Fruit fly (Drosophila melanogaster) whole organism, embryonic: ENCODE results near the gene BthD.

Experiments
- Atf-2 ChIP-seq: fragments of 200-800 bp; sonication (Bioruptor generic); optimal IDR thresholded peaks from 2 replicates; lab custom pipeline; 2016; ENCODE audit warnings: missing biosample characterization, missing genetic modification characterization
- Bgb ChIP-seq: fragments of 200-800 bp; sonication (Bioruptor generic); IDR thresholded peaks from 2 replicates; pipeline ENCODE4 v1.3.6; 2022; ENCODE audit warnings: missing biosample characterization, missing genetic modification characterization; ENCODE audit not compliant: partially characterized antibody
- CG10267 ChIP-seq: fragments of 200-800 bp; sonication (Bioruptor generic); optimal IDR thresholded peaks from 2 replicates; lab custom pipeline; 2018; ENCODE audit warnings: missing biosample characterization, mild to moderate bottlenecking, missing genetic modification characterization, moderate library complexity
- CG13287 ChIP-seq: fragments of 200-800 bp; sonication (Bioruptor generic); IDR thresholded peaks from 2 replicates; pipeline ENCODE4 v1.3.6; 2022; ENCODE audit warnings: missing biosample characterization, missing genetic modification characterization; ENCODE audit not compliant: partially characterized antibody
- CG13296 ChIP-seq: fragments of 200-800 bp; sonication (Bioruptor generic); optimal IDR thresholded peaks from 3 replicates; lab custom pipeline; 2018; ENCODE audit warnings: missing biosample characterization, mild to moderate bottlenecking, missing genetic modification characterization
- CG13624 ChIP-seq: fragments of 200-800 bp; sonication (Bioruptor generic); optimal IDR thresholded peaks from 2 replicates; lab custom pipeline; 2016; ENCODE audit warnings: missing biosample characterization, missing genetic modification characterization
- CG14050 ChIP-seq: fragments of 200-800 bp; sonication (Bioruptor generic); IDR thresholded peaks from 3 replicates; pipeline ENCODE4 v1.3.6; 2022; ENCODE audit warnings: missing biosample characterization, missing genetic modification characterization
- CG14860 ChIP-seq: fragments of 200-800 bp; sonication (Bioruptor generic); IDR thresholded peaks from 3 replicates; pipeline ENCODE4 v1.3.6; 2022; ENCODE audit warnings: missing biosample characterization, missing genetic modification characterization; ENCODE audit not compliant: partially characterized antibody
- CG15514 ChIP-seq: fragments of 200-800 bp; sonication (Bioruptor generic); optimal IDR thresholded peaks from 3 replicates; lab custom pipeline; 2017; ENCODE audit warnings: missing biosample characterization, missing genetic modification characterization, mild to moderate bottlenecking, moderate library complexity, missing genetic modification reagents
- CG17186 ChIP-seq: fragments of 200-800 bp; sonication (Bioruptor generic); optimal IDR thresholded peaks from 3 replicates; lab custom pipeline; 2017; ENCODE audit warnings: missing biosample characterization, missing genetic modification reagents, missing genetic modification characterization
- CG17612 ChIP-seq: fragments of 200-800 bp; sonication (Bioruptor generic); IDR thresholded peaks from 2 replicates; pipeline ENCODE4 v1.3.6; 2022; ENCODE audit warnings: missing biosample characterization, missing genetic modification characterization
- CG17829 ChIP-seq: fragments of 200-800 bp; optimal IDR thresholded peaks from 2 replicates; lab custom pipeline; 2019; ENCODE audit warnings: missing biosample characterization, mild to moderate bottlenecking, missing genetic modification characterization, moderate library complexity
- CG1832 ChIP-seq: fragments of 200-800 bp; sonication (Bioruptor generic); optimal IDR thresholded peaks from 2 replicates; lab custom pipeline; 2017; ENCODE audit warnings: missing biosample characterization, mild to moderate bottlenecking, missing genetic modification characterization, inconsistent platforms
- CG2116 ChIP-seq: fragments of 200-800 bp; sonication (Bioruptor generic); optimal IDR thresholded peaks from 3 replicates; lab custom pipeline; 2018; ENCODE audit warnings: missing biosample characterization, mild to moderate bottlenecking, missing genetic modification characterization
- CG2678 ChIP-seq: fragments of 200-800 bp; sonication (Bioruptor generic); optimal IDR thresholded peaks from 3 replicates; lab custom pipeline; 2019; ENCODE audit warnings: missing biosample characterization, mild to moderate bottlenecking, missing genetic modification characterization, moderate library complexity
- CG34224 ChIP-seq: fragments of 200-800 bp; sonication (Bioruptor generic); IDR thresholded peaks from 3 replicates; pipeline ENCODE4 v1.3.6; 2022; ENCODE audit warnings: missing biosample characterization, missing genetic modification characterization; ENCODE audit not compliant: partially characterized antibody
- CG3995 ChIP-seq: fragments of 200-800 bp; sonication (Bioruptor generic); optimal IDR thresholded peaks from 3 replicates; lab custom pipeline; 2016; ENCODE audit warnings: missing biosample characterization, missing genetic modification characterization
- CG43689 ChIP-seq: fragments of 200-800 bp; sonication (Bioruptor generic); IDR thresholded peaks from 2 replicates; pipeline ENCODE4 v1.3.6; 2022; ENCODE audit warnings: missing biosample characterization, missing genetic modification characterization
- CG4617 ChIP-seq: fragments of 200-800 bp; sonication (Bioruptor generic); optimal IDR thresholded peaks from 3 replicates; lab custom pipeline; 2016; ENCODE audit warnings: missing biosample characterization, missing genetic modification characterization, borderline replicate concordance
- CG7963 ChIP-seq: fragments of 200-800 bp; sonication (Bioruptor generic); IDR thresholded peaks from 3 replicates; pipeline ENCODE4 v1.3.6; 2022; ENCODE audit warnings: missing biosample characterization, missing genetic modification characterization; ENCODE audit not compliant: partially characterized antibody
- CTCF ChIP-seq: fragments of 200-800 bp; sonication (Bioruptor generic); optimal IDR thresholded peaks from 2 replicates; lab custom pipeline; 2017; ENCODE audit warnings: missing biosample characterization, mild to moderate bottlenecking, missing genetic modification characterization, moderate library complexity
- Camta ChIP-seq: fragments of 200-800 bp; sonication (Bioruptor generic); optimal IDR thresholded peaks from 2 replicates; lab custom pipeline; 2016; ENCODE audit warnings: missing biosample characterization, missing genetic modification characterization
- Dll ChIP-seq: fragments of 200-800 bp; sonication (Bioruptor generic); IDR thresholded peaks from 4 replicates; pipeline ENCODE4 v1.3.6; 2022; ENCODE audit warnings: missing biosample characterization, missing genetic modification characterization; ENCODE audit not compliant: partially characterized antibody
- Doc3 ChIP-seq: fragments of 200-800 bp; sonication (Bioruptor generic); IDR thresholded peaks from 3 replicates; pipeline ENCODE4 v1.3.6; 2022; ENCODE audit warnings: missing biosample characterization, missing genetic modification characterization; ENCODE audit not compliant: partially characterized antibody
- Dp ChIP-seq: fragments of 200-800 bp; sonication (Bioruptor generic); optimal IDR thresholded peaks from 2 replicates; lab custom pipeline; 2018; ENCODE audit warnings: missing biosample characterization, mild to moderate bottlenecking, missing genetic modification characterization, moderate library complexity
- Elba2 ChIP-seq: fragments of 200-800 bp; sonication (Bioruptor generic); optimal IDR thresholded peaks from 3 replicates; lab custom pipeline; 2016; ENCODE audit warnings: missing biosample characterization, missing genetic modification characterization
- Fer1 ChIP-seq: fragments of 200-800 bp; sonication (Bioruptor generic); optimal IDR thresholded peaks from 2 replicates; lab custom pipeline; 2017; ENCODE audit warnings: missing biosample characterization, mild to moderate bottlenecking, missing genetic modification characterization
- HLH4C ChIP-seq: fragments of 200-800 bp; sonication (Bioruptor generic); IDR thresholded peaks from 3 replicates; pipeline ENCODE4 v1.3.6; 2022; ENCODE audit warnings: missing biosample characterization, missing genetic modification characterization; ENCODE audit not compliant: partially characterized antibody
- Kr ChIP-seq: fragments of 200-800 bp; sonication (Bioruptor generic); optimal IDR thresholded peaks from 2 replicates; lab custom pipeline; 2017; ENCODE audit warnings: missing biosample characterization, mild to moderate bottlenecking, missing genetic modification characterization
- MBD-R2 ChIP-seq: fragments of 200-800 bp; sonication (Bioruptor generic); IDR thresholded peaks from 2 replicates; pipeline ENCODE4 v1.3.6; 2022; ENCODE audit warnings: missing biosample characterization, missing genetic modification characterization
- MESR4 ChIP-seq: fragments of 200-800 bp; sonication (Bioruptor generic); optimal IDR thresholded peaks from 2 replicates; lab custom pipeline; 2018; ENCODE audit warnings: missing biosample characterization, mild to moderate bottlenecking, missing genetic modification characterization, moderate library complexity
- Nf-YB ChIP-seq: fragments of 200-800 bp; sonication (Bioruptor generic); optimal IDR thresholded peaks from 3 replicates; lab custom pipeline; 2019; ENCODE audit warnings: missing biosample characterization, mild to moderate bottlenecking, missing genetic modification characterization, moderate library complexity
- Nf-YC ChIP-seq: fragments of 200-800 bp; optimal IDR thresholded peaks from 3 replicates; lab custom pipeline; 2019; ENCODE audit warnings: missing biosample characterization, mild to moderate bottlenecking, missing genetic modification characterization, moderate library complexity
- Scr ChIP-seq: fragments of 200-800 bp; sonication (Bioruptor generic); IDR thresholded peaks from 2 replicates; pipeline ENCODE4 v1.3.6; 2022; ENCODE audit warnings: missing biosample characterization, missing genetic modification characterization; ENCODE audit not compliant: partially characterized antibody
- Side ChIP-seq: fragments of 200-800 bp; sonication (Bioruptor generic); optimal IDR thresholded peaks from 2 replicates; lab custom pipeline; 2016; ENCODE audit warnings: missing biosample characterization, missing genetic modification characterization
- YL-1 ChIP-seq: fragments of 200-800 bp; sonication (Bioruptor generic); optimal IDR thresholded peaks from 3 replicates; lab custom pipeline; 2017; ENCODE audit warnings: missing biosample characterization, mild to moderate bottlenecking, missing genetic modification characterization
- bbx ChIP-seq: fragments of 200-800 bp; sonication (Bioruptor generic); IDR thresholded peaks from 2 replicates; pipeline ENCODE4 v1.3.6; 2022; ENCODE audit warnings: missing biosample characterization, missing genetic modification characterization; ENCODE audit not compliant: partially characterized antibody
- chinmo ChIP-seq: fragments of 200-800 bp; sonication (Bioruptor generic); IDR thresholded peaks from 4 replicates; pipeline ENCODE4 v1.3.6; 2022; ENCODE audit warnings: missing biosample characterization, missing genetic modification characterization; ENCODE audit not compliant: partially characterized antibody
- fu2 ChIP-seq: fragments of 200-800 bp; sonication (Bioruptor generic); optimal IDR thresholded peaks from 2 replicates; lab custom pipeline; 2016; ENCODE audit warnings: missing biosample characterization, missing genetic modification characterization
- inv ChIP-seq: fragments of 200-800 bp; sonication (Bioruptor generic); IDR thresholded peaks from 2 replicates; pipeline ENCODE4 v1.3.6; 2022; ENCODE audit warnings: missing biosample characterization, missing genetic modification characterization; ENCODE audit not compliant: partially characterized antibody
- knrl ChIP-seq: fragments of 200-800 bp; sonication (Bioruptor generic); IDR thresholded peaks from 3 replicates; pipeline ENCODE4 v1.3.6; 2022; ENCODE audit warnings: missing biosample characterization, missing genetic modification characterization; ENCODE audit not compliant: partially characterized antibody
- sens ChIP-seq: fragments of 200-800 bp; sonication (Bioruptor generic); peaks from one replicate; lab custom pipeline; 2016; ENCODE audit warnings: missing biosample characterization, missing genetic modification characterization
- tio ChIP-seq: fragments of 200-800 bp; sonication (Bioruptor generic); optimal IDR thresholded peaks from 2 replicates; lab custom pipeline; 2017; ENCODE audit warnings: missing biosample characterization, missing genetic modification characterization, inconsistent platforms
- trem ChIP-seq: fragments of 200-800 bp; optimal IDR thresholded peaks from 3 replicates; lab custom pipeline; 2019; ENCODE audit warnings: missing biosample characterization, mild to moderate bottlenecking, missing genetic modification characterization, moderate library complexity
- unc-4 ChIP-seq: fragments of 200-800 bp; sonication (Bioruptor generic); IDR thresholded peaks from 2 replicates; pipeline ENCODE4 v1.3.6; 2022; ENCODE audit warnings: missing biosample characterization, missing genetic modification characterization; ENCODE audit not compliant: partially characterized antibody
- vnd ChIP-seq: fragments of 200-800 bp; sonication (Bioruptor generic); IDR thresholded peaks from 3 replicates; pipeline ENCODE4 v1.3.6; 2022; ENCODE audit warnings: missing biosample characterization, missing genetic modification characterization; ENCODE audit not compliant: partially characterized antibody

Gene BthD

dm6 chrX:13605381-13605780, 6.5 kb upstream of the BthD start, which contains the start of gene CG11178:
Gene CG11178, plus strand, starts transcription at chrX:13605681.
- TF ChIP-seq CG4617 (GFP tag; lab: Kevin White, UChicago) (no peak), sens (peak; percentile 36)

dm6 chrX:13605942-13606491, 5.9 kb upstream of the BthD start:
- TF ChIP-seq knrl (GFP tag; lab: Robert Waterston, UW) (peak; percentile 56; the same call in 2 of the 3 replicates), CG13287 (peak; percentile 84), inv (GFP tag; lab: Robert Waterston, UW) (0 out of 2 replicates have a peak, but pooled peaks have one; percentile 31), CG7963 (GFP tag; lab: Robert Waterston, UW) (peak; percentile 57; the same call in 2 of the 3 replicates), Fer1 (no peak), Kr (no peak), CG13624 (GFP tag; lab: Kevin White, UChicago) (no peak), CG3995 (GFP tag; lab: Kevin White, UChicago) (peak; percentile 87), HLH4C (GFP tag; lab: Robert Waterston, UW) (peak; percentile 68), Scr (GFP tag; lab: Robert Waterston, UW) (peak; percentile 78), vnd (GFP tag; lab: Robert Waterston, UW) (peak; percentile 59; the same call in 1 of the 3 replicates), Bgb (GFP tag; lab: Robert Waterston, UW) (peak; percentile 71), CG14860 (peak; percentile 61; the same call in 2 of the 3 replicates), Side (GFP tag; lab: Kevin White, UChicago) (no peak), Nf-YC (tag; lab: Kevin White, UChicago) (peak; percentile 87), unc-4 (GFP tag; lab: Robert Waterston, UW) (peak; percentile 71), Doc3 (GFP tag; lab: Robert Waterston, UW) (peak; percentile 34; the same call in 1 of the 3 replicates), CG43689 (GFP tag; lab: Robert Waterston, UW) (no peak), Elba2 (peak; percentile 61), CG1832 (GFP tag; lab: Kevin White, UChicago) (no peak), fu2 (GFP tag; lab: Kevin White, UChicago) (no peak), CG17612 (GFP tag; lab: Robert Waterston, UW) (no peak), CG17829 (tag; lab: Kevin White, UChicago) (no peak), CG15514 (GFP tag; lab: Kevin White, UChicago) (peak; percentile 67), chinmo (GFP tag; lab: Robert Waterston, UW) (0 out of 4 replicates have a peak, but pooled peaks have one; percentile 43), tio (no peak), MBD-R2 (peak; percentile 35; the same call in 1 of the 2 replicates), Atf-2 (GFP tag; lab: Kevin White, UChicago) (no peak), CG2116 (peak; percentile 97), CG2678 (tag; lab: Kevin White, UChicago) (no peak), trem (tag; lab: Kevin White, UChicago) (peak; percentile 53), CG17186 (GFP tag; lab: Kevin White, UChicago) (peak; percentile 7), CG34224 (peak; percentile 75), bbx (GFP tag; lab: Robert Waterston, UW) (peak; percentile 72), YL-1 (GFP tag; lab: Kevin White, UChicago) (peak; percentile 25), Dp (GFP tag; lab: Kevin White, UChicago) (peak; percentile 86), Nf-YB (GFP tag; lab: Kevin White, UChicago) (peak; percentile 75), CG10267 (peak; percentile 6), CTCF (GFP tag; lab: Kevin White, UChicago) (peak; percentile 0), CG14050 (GFP tag; lab: Robert Waterston, UW) (no peak), CG13296 (GFP tag; lab: Kevin White, UChicago) (no peak), MESR4 (peak; percentile 69), Dll (peak; percentile 78), Camta (no peak)
